Worm (Caenorhabditis elegans): ENCODE measurements around the gene scrm-8.

- TF ChIP-seq fkh-2 (tag; optimal IDR thresholded peaks at IDR 0.05) (no peak), nhr-76 (tag; optimal IDR thresholded peaks at IDR 0.05) (no peak), mdl-1 (tag; optimal IDR thresholded peaks at IDR 0.05) (no peak), unc-62 (GFP tag; optimal IDR thresholded peaks at IDR 0.05) (no peak), nhr-77 (tag; optimal IDR thresholded peaks at IDR 0.05) (no peak), skn-1 (tag; optimal IDR thresholded peaks at IDR 0.05) (no peak), ama-1 (optimal IDR thresholded peaks at IDR 0.05) (no peak), nhr-28 (tag; optimal IDR thresholded peaks at IDR 0.05) (no peak), nhr-237 (tag; optimal IDR thresholded peaks at IDR 0.05) (no peak), nfya-1 (tag; optimal IDR thresholded peaks at IDR 0.05; ENCODE audit: insufficient read depth) (no peak), nhr-25 (tag; optimal IDR thresholded peaks at IDR 0.05) (no peak)
These were observed 11.6 kb downstream of the scrm-8 start, which contains the start of gene dnj-15 for ce11 chrIV:4176088-4176487.

All from whole organism, L3 larva.